Worm (Caenorhabditis elegans) whole organism, L3 larva: ENCODE results near the gene Y59C2A.3.
"Not testable (repeated sequence)": the region's sequence is repeated elsewhere in the genome, so short reads cannot be mapped to it uniquely, and the experiment has no call there.

ENCODE experiments used
- ZK546.5 ChIP-seq: sonication (generic microtip); optimal IDR thresholded peaks from 2 replicates; lab custom pipeline; 2017; ENCODE audit warnings: missing biosample characterization, missing genetic modification characterization
- ama-1 ChIP-seq: fragments of 150-350 bp; optimal IDR thresholded peaks from 2 replicates; lab custom pipeline; 2018
- ceh-16 ChIP-seq: sonication (generic microtip); optimal IDR thresholded peaks from 2 replicates; lab custom pipeline; 2017; ENCODE audit warnings: missing biosample characterization, missing genetic modification characterization
- ceh-28 ChIP-seq: fragments of 150-350 bp; optimal IDR thresholded peaks from 2 replicates; lab custom pipeline; 2014; ENCODE audit warnings: missing biosample characterization, missing genetic modification reagents, missing genetic modification characterization
- daf-12 ChIP-seq: fragments of 150-350 bp; optimal IDR thresholded peaks from 2 replicates; lab custom pipeline; 2014; ENCODE audit warnings: missing biosample characterization, missing genetic modification reagents, missing genetic modification characterization
- egl-27 ChIP-seq: sonication (generic microtip); optimal IDR thresholded peaks from 4 replicates; lab custom pipeline; 2017; ENCODE audit warnings: missing biosample characterization, missing genetic modification reagents, missing genetic modification characterization
- egl-5 ChIP-seq: fragments of 150-350 bp; optimal IDR thresholded peaks from 2 replicates; lab custom pipeline; 2017; ENCODE audit warnings: missing biosample characterization, missing genetic modification reagents, missing genetic modification characterization, inconsistent platforms
- elt-2 ChIP-seq: sonication (generic microtip); optimal IDR thresholded peaks from 2 replicates; lab custom pipeline; 2016; ENCODE audit warnings: missing genetic modification reagents, mild to moderate bottlenecking, missing genetic modification characterization, missing compliant biosample characterization
- elt-3 ChIP-seq, 3 experiments: fragments of 150-350 bp in 1 of 3; sonication (generic microtip) in 2 of 3; optimal IDR thresholded peaks; 2 replicates in 2 of 3; 4 replicates in 1 of 3; lab custom pipeline; 2014 to 2017; ENCODE audit warnings: missing biosample characterization in 3 of 3, missing genetic modification characterization in 3 of 3
- eor-1 ChIP-seq, 2 experiments: fragments of 150-350 bp; optimal IDR thresholded peaks; 2 replicates each; lab custom pipeline; 2014 to 2018; ENCODE audit warnings: missing biosample characterization in 2 of 2, missing genetic modification characterization in 2 of 2
- fkh-10 ChIP-seq: sonication (generic microtip); optimal IDR thresholded peaks from 2 replicates; lab custom pipeline; 2017; ENCODE audit warnings: missing biosample characterization, missing genetic modification reagents, missing genetic modification characterization
- fkh-2 ChIP-seq: fragments of 150-350 bp; optimal IDR thresholded peaks from 2 replicates; lab custom pipeline; 2014; ENCODE audit warnings: missing biosample characterization, missing genetic modification reagents, missing genetic modification characterization
- fos-1 ChIP-seq: fragments of 150-350 bp; optimal IDR thresholded peaks from 2 replicates; lab custom pipeline; 2014; ENCODE audit warnings: missing biosample characterization, missing genetic modification characterization
- hmg-11 ChIP-seq: sonication (generic microtip); optimal IDR thresholded peaks from 2 replicates; lab custom pipeline; 2016; ENCODE audit warnings: missing genetic modification characterization, missing compliant biosample characterization
- lin-15B ChIP-seq: fragments of 150-350 bp; optimal IDR thresholded peaks from 2 replicates; lab custom pipeline; 2014; ENCODE audit warnings: missing biosample characterization, missing genetic modification characterization
- lin-39 ChIP-seq: fragments of 150-350 bp; optimal IDR thresholded peaks from 2 replicates; lab custom pipeline; 2018; ENCODE audit warnings: missing biosample characterization, missing genetic modification reagents, missing genetic modification characterization
- mml-1 ChIP-seq: fragments of 150-350 bp; sonication (generic microtip); optimal IDR thresholded peaks from 3 replicates; lab custom pipeline; 2014; ENCODE audit warnings: missing biosample characterization, missing genetic modification characterization
- nfya-1 ChIP-seq: sonication (generic microtip); optimal IDR thresholded peaks from 2 replicates; lab custom pipeline; 2017; ENCODE audit warnings: missing genetic modification characterization, mild to moderate bottlenecking, missing compliant biosample characterization, antibody characterized with exemption, moderate library complexity; ENCODE audit not compliant: insufficient read depth
- nhr-12 ChIP-seq: fragments of 150-350 bp; optimal IDR thresholded peaks from 2 replicates; lab custom pipeline; 2014; ENCODE audit warnings: missing biosample characterization, missing genetic modification characterization
- nhr-237 ChIP-seq: fragments of 150-350 bp; optimal IDR thresholded peaks from 2 replicates; lab custom pipeline; 2014; ENCODE audit warnings: missing biosample characterization, missing genetic modification characterization
- nhr-28 ChIP-seq: fragments of 150-350 bp; optimal IDR thresholded peaks from 2 replicates; lab custom pipeline; 2014; ENCODE audit warnings: missing biosample characterization, missing genetic modification characterization
- nhr-76 ChIP-seq: fragments of 150-350 bp; sonication (generic microtip); optimal IDR thresholded peaks from 5 replicates; lab custom pipeline; 2014; ENCODE audit warnings: missing biosample characterization, missing genetic modification characterization
- nhr-77 ChIP-seq: fragments of 150-350 bp; optimal IDR thresholded peaks from 2 replicates; lab custom pipeline; 2014; ENCODE audit warnings: missing biosample characterization, missing genetic modification characterization
- pha-4 ChIP-seq: fragments of 150-350 bp; optimal IDR thresholded peaks from 2 replicates; lab custom pipeline; 2014; ENCODE audit warnings: missing biosample characterization, missing genetic modification reagents, missing genetic modification characterization
- pqm-1 ChIP-seq: fragments of 150-350 bp; optimal IDR thresholded peaks from 2 replicates; lab custom pipeline; 2017; ENCODE audit warnings: missing biosample characterization, missing genetic modification characterization, inconsistent platforms
- sea-2 ChIP-seq: fragments of 150-350 bp; sonication (generic microtip); optimal IDR thresholded peaks from 4 replicates; lab custom pipeline; 2014; ENCODE audit warnings: missing biosample characterization, missing genetic modification reagents, missing genetic modification characterization
- snpc-4 ChIP-seq: fragments of 150-350 bp; optimal IDR thresholded peaks from 2 replicates; lab custom pipeline; 2014; ENCODE audit warnings: missing biosample characterization, missing genetic modification characterization
- tbx-2 ChIP-seq: sonication (generic microtip); optimal IDR thresholded peaks from 2 replicates; lab custom pipeline; 2016; ENCODE audit warnings: mild to moderate bottlenecking, missing genetic modification characterization, missing compliant biosample characterization
- unc-39 ChIP-seq: sonication (generic microtip); optimal IDR thresholded peaks from 4 replicates; lab custom pipeline; 2017; ENCODE audit warnings: missing biosample characterization, missing genetic modification characterization
- unc-62 ChIP-seq: fragments of 150-350 bp; sonication (generic microtip); optimal IDR thresholded peaks from 4 replicates; lab custom pipeline; 2014; ENCODE audit warnings: missing biosample characterization, missing genetic modification reagents, missing genetic modification characterization

The Y59C2A.3 gene

DNA sequence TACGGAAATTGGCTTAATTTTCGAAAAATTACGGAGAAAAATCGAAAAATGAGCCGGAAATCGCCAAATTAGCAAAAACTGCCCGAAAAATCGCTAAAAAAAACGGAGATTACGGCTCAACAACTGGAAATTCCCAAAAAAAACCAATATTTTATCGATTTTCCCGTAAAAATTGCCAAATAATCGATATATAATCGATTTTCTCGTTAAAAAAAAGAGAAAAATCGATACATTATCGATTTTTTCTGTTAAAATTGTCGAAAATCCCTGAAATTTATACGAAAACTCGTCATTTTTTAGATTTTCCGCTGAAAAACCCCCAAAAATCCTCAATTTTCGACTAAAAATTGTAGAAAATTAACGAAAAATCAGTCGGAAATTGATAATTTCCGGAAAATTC lies 16.6 kb upstream of the Y59C2A.3 start:
- TF ChIP-seq egl-27 (no peak), ceh-28 (peak; percentile 75)

DNA sequence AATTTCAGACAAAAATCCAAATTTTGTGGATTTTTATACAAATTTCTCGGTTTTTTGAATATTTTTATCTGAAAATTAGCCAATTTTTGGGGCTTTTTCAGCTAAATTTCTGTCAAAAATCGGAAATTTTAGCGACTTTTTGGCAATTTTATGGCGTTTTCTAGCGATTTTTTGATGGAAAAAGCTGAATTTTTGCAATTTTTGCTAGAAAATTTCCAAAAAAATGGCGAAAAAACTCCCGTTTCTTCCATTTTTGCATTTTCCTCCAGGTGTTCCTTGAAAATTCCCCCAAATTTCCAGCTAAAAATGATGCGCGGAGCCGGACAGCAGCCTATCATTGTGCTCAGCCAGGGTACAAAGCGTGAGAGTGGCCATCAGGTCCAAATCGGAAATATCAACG lies 13.5 kb upstream of the Y59C2A.3 start, which contains the start of gene cct-3:
Gene cct-3 (plus strand): TSS at position 301 of the 400 bp plus-strand sequence.
- TF ChIP-seq ceh-16 (no peak), fkh-10 (GFP tag; lab: Kevin White, UChicago) (no peak), elt-3 (tag; optimal IDR thresholded peaks at IDR 0.05; lab: Kevin White, UChicago) (no peak), pqm-1 (no peak), fos-1 (tag; lab: Kevin White, UChicago) (no peak), fkh-2 (tag; lab: Kevin White, UChicago) (no peak)

DNA sequence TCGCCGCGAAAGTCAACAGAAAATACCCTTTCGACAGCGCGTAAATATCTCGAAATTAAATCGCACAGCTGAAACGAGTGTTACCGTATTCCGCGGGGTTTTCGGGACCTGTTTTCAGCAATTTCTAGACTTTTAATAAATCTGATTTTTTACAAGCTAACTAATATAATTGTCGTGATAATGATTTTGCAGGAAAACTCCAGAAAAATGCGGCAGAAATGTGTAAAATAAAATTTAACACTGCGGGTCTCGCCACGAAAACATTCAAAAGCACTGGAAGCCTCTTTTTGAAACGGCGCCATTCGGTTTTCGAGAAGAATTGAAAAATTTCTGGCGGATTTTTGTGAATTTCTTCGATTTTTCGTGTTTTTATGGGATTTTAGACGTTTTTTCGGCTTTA lies 12.7 kb upstream of the Y59C2A.3 start, which contains the start of gene F54A3.6:
Gene F54A3.6 (minus strand): TSS at position 42 of the 400 bp plus-strand sequence.
- TF ChIP-seq lin-39 (tag; lab: Kevin White, UChicago); nhr-77 (tag; lab: Kevin White, UChicago); egl-5: not testable (repeated sequence)

DNA sequence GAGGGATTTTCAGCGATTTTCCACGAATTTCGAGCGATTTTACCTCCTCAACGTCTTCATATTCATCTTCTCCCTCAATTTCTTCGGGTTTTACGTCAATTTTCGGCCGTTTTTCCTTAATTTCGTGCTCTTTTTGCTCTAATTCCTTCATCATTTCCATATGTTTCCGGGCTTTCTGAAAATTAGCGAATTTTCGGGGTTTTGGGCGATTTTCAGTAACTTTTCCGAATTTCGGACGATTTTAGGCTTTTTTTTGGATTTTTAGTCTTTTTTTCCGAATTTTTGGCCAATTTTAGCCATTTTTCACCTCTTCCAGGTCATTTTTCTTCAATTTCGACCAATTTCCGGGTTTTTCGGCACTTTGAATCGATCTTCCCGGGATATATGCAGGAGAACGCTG lies 10.6 kb upstream of the Y59C2A.3 start:
- TF ChIP-seq nhr-12 (tag; lab: Kevin White, UChicago), result no peak
- TF ChIP-seq ceh-28, result no peak
- TF ChIP-seq nhr-77 (tag; lab: Kevin White, UChicago), result no peak
- TF ChIP-seq ZK546.5 (tag; lab: Kevin White, UChicago), result no peak
- no peak for TF ChIP-seq unc-39 (tag; lab: Kevin White, UChicago)
- TF ChIP-seq hmg-11, result no peak
- TF ChIP-seq, all 47 proteins: peak for 0

DNA sequence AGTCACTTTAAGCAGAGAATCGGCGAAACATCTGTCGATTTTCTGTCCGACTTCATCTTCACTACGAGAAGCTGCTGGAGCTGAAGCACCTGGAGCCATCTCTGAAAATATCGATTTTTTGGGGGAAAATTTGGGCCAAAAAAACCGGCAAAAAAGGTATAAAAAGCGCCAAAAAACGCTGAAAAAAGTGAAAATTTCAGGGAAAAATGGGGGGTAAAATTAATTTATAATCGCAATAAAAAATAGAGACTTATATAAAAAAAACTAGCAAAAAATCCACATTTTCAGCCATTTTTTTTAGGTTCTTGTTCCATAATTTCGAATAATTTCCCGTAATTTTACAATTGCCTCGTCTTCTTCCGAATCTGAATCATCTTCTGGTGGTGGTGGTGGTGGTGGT lies 5.9 kb upstream of the Y59C2A.3 start, which contains the start of gene F54A3.5:
Gene F54A3.5 (minus strand): TSS at position 101 of the 400 bp plus-strand sequence.
- TF ChIP-seq mml-1 (no peak), ama-1 (lab: Kevin White, UChicago) (no peak), nhr-77 (tag; lab: Kevin White, UChicago) (no peak), pha-4 (tag; lab: Kevin White, UChicago) (no peak), egl-27 (no peak)

DNA sequence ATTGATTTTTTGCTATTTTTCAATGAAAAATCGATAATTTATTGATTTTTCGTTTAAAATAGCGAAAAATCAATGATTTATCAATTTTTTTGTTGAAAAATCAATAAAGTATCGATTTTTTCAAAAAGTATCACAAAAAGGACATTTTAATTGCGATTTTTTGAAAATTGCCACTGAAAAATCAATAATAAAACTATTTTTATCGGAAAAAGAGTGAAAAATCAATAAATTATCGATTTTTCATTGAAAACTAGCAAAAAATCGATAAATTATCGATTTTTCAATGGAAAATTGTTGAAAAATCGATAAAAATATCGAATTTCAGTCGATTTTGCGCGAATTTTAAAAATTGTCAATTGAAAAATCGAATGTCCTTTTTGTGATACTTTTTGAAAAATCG lies 5.2 kb upstream of the Y59C2A.3 start:
- TF ChIP-seq ceh-28, result peak; percentile 85

DNA sequence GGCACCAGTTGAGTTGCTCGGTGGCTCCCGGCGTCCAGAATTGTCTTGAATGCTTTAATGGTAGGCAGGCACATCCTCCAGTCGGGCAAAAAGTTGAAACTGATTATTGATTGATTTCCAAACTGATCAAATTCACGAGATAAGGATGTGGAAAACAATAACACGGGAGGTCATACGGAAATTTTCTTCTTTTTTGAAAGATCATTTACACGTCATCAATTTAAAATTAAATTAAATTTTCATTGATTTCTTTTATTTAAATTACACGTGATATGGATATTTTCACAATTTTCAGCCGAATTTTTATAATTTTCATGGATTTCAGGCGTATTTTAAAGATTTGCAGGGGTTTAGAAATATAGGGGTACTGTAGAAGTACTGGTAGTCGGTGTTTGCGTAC lies 3.7 kb upstream of the Y59C2A.3 start, which contains the start of gene cbs-2:
Gene cbs-2 (minus strand): TSS at position 101 of the 400 bp plus-strand sequence.
- no peak for TF ChIP-seq snpc-4
- no peak for TF ChIP-seq nhr-28 (tag; lab: Kevin White, UChicago)
- no peak for TF ChIP-seq lin-39 (tag; lab: Kevin White, UChicago)
- TF ChIP-seq ama-1 (lab: Kevin White, UChicago), result no peak
- TF ChIP-seq unc-62 (GFP tag; lab: Kevin White, UChicago), result no peak
- no peak for TF ChIP-seq nhr-12 (tag; lab: Kevin White, UChicago)
- TF ChIP-seq nhr-237 (tag; lab: Kevin White, UChicago), result no peak
- TF ChIP-seq daf-12, result no peak
- no peak for TF ChIP-seq nfya-1 (tag; lab: Kevin White, UChicago)
- no peak for TF ChIP-seq sea-2 (GFP tag; lab: Kevin White, UChicago)
- TF ChIP-seq nhr-76 (tag; lab: Kevin White, UChicago), result no peak
- TF ChIP-seq ceh-16, result no peak
- TF ChIP-seq fos-1 (tag; lab: Kevin White, UChicago), result no peak
- no peak for TF ChIP-seq pha-4 (tag; lab: Kevin White, UChicago)
- TF ChIP-seq elt-2 (tag; lab: Kevin White, UChicago), result no peak
- no peak for TF ChIP-seq lin-15B
- no peak for TF ChIP-seq tbx-2 (tag; lab: Kevin White, UChicago)
- no peak for TF ChIP-seq eor-1 (tag; optimal IDR thresholded peaks at IDR 0.05; lab: Kevin White, UChicago)
